Worm (Caenorhabditis elegans): ENCODE measurements around the gene mam-7.
"Not testable (repeated sequence)": the region's sequence is repeated elsewhere in the genome, so short reads cannot be mapped to it uniquely, and the experiment has no call there.

The mam-7 gene

DNA sequence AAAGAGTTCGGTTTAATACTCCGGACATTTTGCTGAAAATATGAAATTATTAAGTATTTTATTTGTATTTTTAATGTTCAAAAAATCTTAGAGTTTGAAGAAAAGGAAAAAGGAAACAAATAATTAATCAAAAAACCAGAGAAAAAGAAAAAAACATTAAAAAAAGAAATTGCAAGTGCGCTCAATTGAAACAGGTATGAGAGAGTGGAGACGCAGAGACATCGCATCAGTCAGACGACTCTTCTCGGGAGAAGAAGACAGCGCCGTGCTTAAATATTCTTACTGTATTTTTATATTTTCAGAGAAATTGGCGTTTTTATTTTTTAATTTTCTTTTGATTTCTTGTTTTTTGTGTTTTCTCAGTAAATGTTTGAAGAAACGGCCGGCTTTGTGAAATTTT is 44.9 kb upstream of the mam-7 start, which contains the start of gene mrpl-36 (continued):
- TF ChIP-seq sea-2 (GFP tag; IDR thresholded peaks at IDR 0.05): no peak
- no peak for TF ChIP-seq nfya-1 (tag; optimal IDR thresholded peaks at IDR 0.05; ENCODE audit: borderline replicate concordance, insufficient read depth)
- TF ChIP-seq cebp-2 (GFP tag; IDR thresholded peaks at IDR 0.05): no peak
- no peak for TF ChIP-seq madf-8 (GFP tag; conservative IDR thresholded peaks at IDR 0.05)
- TF ChIP-seq lsl-1 (GFP tag; optimal IDR thresholded peaks at IDR 0.05): peak; percentile 40
- TF ChIP-seq ZK185.1 (tag; optimal IDR thresholded peaks at IDR 0.05; ENCODE audit: poor library complexity, severe bottlenecking): no peak
- TF ChIP-seq F33H1.4 (GFP tag; IDR thresholded peaks at IDR 0.05): 0 out of 2 replicates have a peak, but pooled peaks have one; percentile 32
- peak; percentile 44 for TF ChIP-seq F49E8.2 (tag; optimal IDR thresholded peaks at IDR 0.05; ENCODE audit: insufficient read depth)
- no peak for TF ChIP-seq akir-1 (GFP tag; optimal IDR thresholded peaks at IDR 0.05)

DNA sequence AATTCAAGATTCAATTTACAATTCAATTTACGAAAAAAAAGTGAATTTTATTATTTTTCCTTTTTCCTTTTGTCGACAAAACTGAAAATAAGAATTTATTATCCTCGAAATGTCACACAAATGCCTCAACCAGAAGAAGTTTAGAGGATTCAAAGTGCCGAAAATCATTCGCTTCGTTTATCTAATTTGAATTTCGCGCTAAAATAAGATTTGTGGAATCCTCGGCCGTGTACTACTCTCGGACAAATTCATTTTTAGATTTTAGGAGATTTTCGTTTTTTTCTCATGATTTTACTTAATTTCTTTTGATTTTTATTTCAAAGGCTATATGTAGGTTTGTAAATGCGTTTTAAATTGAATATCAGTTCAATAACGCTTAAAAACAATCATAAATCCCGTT is 44.4 kb upstream of the mam-7 start:
- TF ChIP-seq rcor-1 (GFP tag; IDR thresholded peaks at IDR 0.05) (0 out of 2 replicates have a peak, but pooled peaks have one; percentile 21), Y53G8AR.9 (GFP tag; conservative IDR thresholded peaks at IDR 0.05) (no peak), zim-3 (tag; optimal IDR thresholded peaks at IDR 0.05) (no peak), lin-54 (GFP tag; optimal IDR thresholded peaks at IDR 0.05) (peak; percentile 48), ceh-58 (GFP tag; IDR thresholded peaks at IDR 0.05) (no peak), madf-6 (GFP tag; IDR thresholded peaks at IDR 0.05) (peak; percentile 46), nfya-2 (GFP tag; IDR thresholded peaks at IDR 0.05) (no peak)

ce11 chrIII:9849111-9849510 is 43.8 kb upstream of the mam-7 start:
- TF ChIP-seq ekl-4 (GFP tag; IDR thresholded peaks at IDR 0.05): peak; percentile 21; the same call in 1 of the 2 replicates
- peak; percentile 43 for TF ChIP-seq B0261.1 (tag; optimal IDR thresholded peaks at IDR 0.05)
- TF ChIP-seq egrh-3 (GFP tag; IDR thresholded peaks at IDR 0.05): 0 out of 2 replicates have a peak, but pooled peaks have one; percentile 14
- peak; percentile 29; the same call in 1 of the 2 replicates for TF ChIP-seq madf-8 (GFP tag; conservative IDR thresholded peaks at IDR 0.05)
- not testable (repeated sequence) for TF ChIP-seq rpc-1 (optimal IDR thresholded peaks at IDR 0.05)
- peak; percentile 49 for TF ChIP-seq rpc-1 (tag; optimal IDR thresholded peaks at IDR 0.05)
- TF ChIP-seq madf-6 (GFP tag; IDR thresholded peaks at IDR 0.05): peak; percentile 59
- 0 out of 2 replicates have a peak, but pooled peaks have one; percentile 57 for TF ChIP-seq madf-3 (GFP tag; IDR thresholded peaks at IDR 0.05)
- peak; percentile 39 for TF ChIP-seq hmg-1.2 (GFP tag; IDR thresholded peaks at IDR 0.05)
- 0 out of 2 replicates have a peak, but pooled peaks have one; percentile 53 for TF ChIP-seq ztf-28 (GFP tag; IDR thresholded peaks at IDR 0.05)
- TF ChIP-seq lin-26 (GFP tag; IDR thresholded peaks at IDR 0.05): peak; percentile 73; the same call in 1 of the 2 replicates
- TF ChIP-seq tbp1 (GFP tag; optimal IDR thresholded peaks at IDR 0.05): peak; percentile 73
- TF ChIP-seq pbrm-1 (GFP tag; IDR thresholded peaks at IDR 0.05): 0 out of 2 replicates have a peak, but pooled peaks have one; percentile 42
- TF ChIP-seq mcd-1 (GFP tag; IDR thresholded peaks at IDR 0.05): peak; percentile 74
- peak; percentile 64; the same call in 1 of the 2 replicates for TF ChIP-seq Y79H2A.3 (GFP tag; conservative IDR thresholded peaks at IDR 0.05)

DNA sequence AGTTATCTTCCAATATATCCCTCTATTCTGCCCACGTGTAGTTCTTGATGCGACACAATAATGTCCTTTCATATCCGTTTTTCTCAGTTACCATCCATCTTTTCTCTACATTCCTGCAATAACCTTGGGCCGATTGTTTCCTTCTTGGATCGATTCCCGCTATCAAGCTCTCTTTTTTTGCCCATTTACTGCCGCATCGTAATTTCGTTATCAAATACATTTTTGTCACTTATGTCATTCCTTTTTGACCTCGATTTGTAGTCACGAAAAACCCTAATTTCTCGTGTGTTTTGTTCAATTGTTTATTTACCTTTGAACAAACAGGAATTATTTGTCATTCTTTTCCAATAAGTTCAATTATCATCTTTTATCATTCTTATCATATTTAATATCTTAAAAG is 43.0 kb upstream of the mam-7 start:
- TF ChIP-seq ceh-27 (GFP tag; optimal IDR thresholded peaks at IDR 0.05) (no peak), nhr-80 (tag; optimal IDR thresholded peaks at IDR 0.05) (peak; percentile 62)

DNA sequence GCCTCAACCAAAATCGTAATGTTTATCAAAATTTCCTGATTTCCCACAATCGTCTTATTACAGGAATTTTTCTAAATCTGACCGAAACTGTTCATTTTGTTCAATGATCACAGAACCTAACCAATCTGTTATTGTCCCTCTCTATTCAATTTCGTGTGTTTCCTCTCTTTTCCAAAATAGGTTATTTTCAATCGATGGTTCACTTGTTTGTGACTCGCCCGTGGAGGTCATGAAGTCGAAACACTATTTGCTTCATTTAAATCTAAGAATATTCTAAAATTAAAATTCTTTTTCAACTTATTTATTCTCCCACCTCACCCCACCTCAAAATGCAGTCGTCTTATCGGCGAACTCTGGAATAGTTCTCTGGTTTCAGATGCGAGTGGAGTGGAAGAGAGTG is 42.1 kb upstream of the mam-7 start:
- TF ChIP-seq rcor-1 (GFP tag; IDR thresholded peaks at IDR 0.05) (no peak), nhr-80 (tag; optimal IDR thresholded peaks at IDR 0.05) (peak; percentile 47)
